Fruit fly (Drosophila melanogaster) whole organism: ENCODE data around the gene CG34432.

Experiments used
- pan ChIP-seq: fragments of >200 bp; optimal IDR thresholded peaks from 2 replicates; lab custom pipeline; 2017
- usp ChIP-seq: fragments of >200 bp; optimal IDR thresholded peaks from 2 replicates; lab custom pipeline; 2017; ENCODE audit warnings: missing biosample characterization, missing genetic modification characterization, mixed read lengths

DNA sequence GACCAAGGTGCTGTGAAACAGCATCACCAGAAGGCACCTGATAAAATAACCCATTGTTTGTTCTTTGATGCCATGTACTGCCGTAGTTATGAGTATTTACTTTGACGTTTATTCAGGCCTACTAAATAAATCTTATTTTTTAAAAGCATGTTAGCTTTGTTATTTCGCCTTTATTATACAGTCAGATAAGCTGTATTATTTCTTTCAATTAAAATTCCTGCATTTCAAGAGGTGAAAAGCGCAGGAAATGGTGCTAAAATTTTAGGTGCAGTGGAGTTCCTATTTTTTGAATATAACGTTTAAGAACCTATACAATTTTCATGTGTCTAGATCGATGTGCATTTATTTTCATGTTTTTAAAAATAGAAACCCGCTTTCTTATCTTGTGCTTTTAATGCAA, 3.2 kb upstream of the CG34432 start, which contains the start of gene CG31013:
- TF ChIP-seq pan (lab: Kevin White, UChicago) (no peak), usp (no peak)
